Worm (Caenorhabditis elegans) whole organism, L4 larva: ENCODE measurements around the gene B0334.4.

Source experiments
- D1046.2 ChIP-seq: fragments of 200-800 bp; sonication (Bioruptor generic); IDR thresholded peaks from 2 replicates; pipeline ENCODE4 v1.3.6; 2022; ENCODE audit warnings: missing genetic modification characterization, missing compliant biosample characterization
- R02D3.7 ChIP-seq: fragments of 150-350 bp; sonication (generic microtip); optimal IDR thresholded peaks from 3 replicates; lab custom pipeline; 2014; ENCODE audit warnings: missing biosample characterization, missing genetic modification characterization
- Y105C5A.15 ChIP-seq: fragments of 200-800 bp; sonication (Bioruptor generic); IDR thresholded peaks from 2 replicates; pipeline ENCODE4 v1.3.6; 2022; ENCODE audit warnings: missing genetic modification characterization, missing compliant biosample characterization
- Y48G9A.11 ChIP-seq: fragments of 200-800 bp; sonication (Bioruptor generic); IDR thresholded peaks from 2 replicates; pipeline ENCODE4 v1.3.6; 2022; ENCODE audit warnings: missing genetic modification reagents, missing genetic modification characterization, missing compliant biosample characterization
- Y5F2A.4 ChIP-seq: fragments of 200-800 bp; sonication (Bioruptor generic); optimal IDR thresholded peaks from 2 replicates; lab custom pipeline; 2018; ENCODE audit warnings: mild to moderate bottlenecking, missing genetic modification characterization, missing compliant biosample characterization
- Y75B8A.6 ChIP-seq: fragments of 200-800 bp; sonication (Bioruptor generic); IDR thresholded peaks from 2 replicates; pipeline ENCODE4 v1.3.6; 2022; ENCODE audit warnings: missing genetic modification reagents, missing genetic modification characterization, missing compliant biosample characterization
- aly-2 ChIP-seq: sonication (generic microtip); optimal IDR thresholded peaks from 2 replicates; lab custom pipeline; 2018; ENCODE audit warnings: missing biosample characterization, missing genetic modification characterization
- arid-1 ChIP-seq: fragments of 200-800 bp; sonication (Bioruptor generic); conservative IDR thresholded peaks from 2 replicates; pipeline ENCODE4 v1.3.6; 2022; ENCODE audit warnings: missing genetic modification reagents, missing genetic modification characterization, missing compliant biosample characterization
- attf-4 ChIP-seq: sonication (generic microtip); optimal IDR thresholded peaks from 3 replicates; lab custom pipeline; 2017; ENCODE audit warnings: missing biosample characterization, missing genetic modification characterization
- ceh-32 ChIP-seq: sonication (generic microtip); optimal IDR thresholded peaks from 2 replicates; lab custom pipeline; 2016; ENCODE audit warnings: mild to moderate bottlenecking, missing genetic modification characterization, missing compliant biosample characterization; ENCODE audit not compliant: poor library complexity
- ceh-44 ChIP-seq: fragments of 200-800 bp; sonication (Bioruptor generic); IDR thresholded peaks from 2 replicates; pipeline ENCODE4 v1.3.6; 2022; ENCODE audit warnings: missing genetic modification reagents, missing genetic modification characterization, missing compliant biosample characterization
- ceh-62 ChIP-seq: sonication (generic microtip); optimal IDR thresholded peaks from 2 replicates; lab custom pipeline; 2017; ENCODE audit warnings: missing biosample characterization, missing genetic modification characterization
- ceh-82 ChIP-seq: sonication (generic microtip); optimal IDR thresholded peaks from 2 replicates; lab custom pipeline; 2017; ENCODE audit warnings: missing biosample characterization, missing genetic modification characterization
- ctbp-1 ChIP-seq: fragments of 200-800 bp; sonication (Bioruptor generic); IDR thresholded peaks from 2 replicates; pipeline ENCODE4 v1.3.6; 2022; ENCODE audit warnings: missing genetic modification reagents, missing genetic modification characterization, missing compliant biosample characterization
- daf-12 ChIP-seq: fragments of 150-350 bp; optimal IDR thresholded peaks from 2 replicates; lab custom pipeline; 2014; ENCODE audit warnings: missing biosample characterization, missing genetic modification reagents, missing genetic modification characterization
- daf-8 ChIP-seq: fragments of 200-800 bp; sonication (Bioruptor generic); IDR thresholded peaks from 2 replicates; pipeline ENCODE4 v1.3.6; 2022; ENCODE audit warnings: missing genetic modification characterization, missing compliant biosample characterization
- dmd-8 ChIP-seq: fragments of 200-800 bp; sonication (Bioruptor generic); IDR thresholded peaks from 2 replicates; pipeline ENCODE4 v1.3.6; 2022; ENCODE audit warnings: missing genetic modification characterization, missing compliant biosample characterization
- dmd-9 ChIP-seq: fragments of 200-800 bp; sonication (Bioruptor generic); IDR thresholded peaks from 2 replicates; pipeline ENCODE4 v1.3.6; 2022; ENCODE audit warnings: missing genetic modification reagents, missing genetic modification characterization, missing compliant biosample characterization
- fos-1 ChIP-seq: fragments of 150-350 bp; optimal IDR thresholded peaks from 2 replicates; lab custom pipeline; 2014; ENCODE audit warnings: missing biosample characterization, missing genetic modification characterization
- gei-8 ChIP-seq: fragments of 200-800 bp; sonication (Bioruptor generic); optimal IDR thresholded peaks from 2 replicates; lab custom pipeline; 2018; ENCODE audit warnings: mild to moderate bottlenecking, missing genetic modification characterization, missing compliant biosample characterization
- hlh-11 ChIP-seq: fragments of 200-800 bp; sonication (Bioruptor generic); optimal IDR thresholded peaks from 2 replicates; lab custom pipeline; 2018; ENCODE audit warnings: mild to moderate bottlenecking, missing genetic modification characterization, missing compliant biosample characterization
- hmg-1.1 ChIP-seq: fragments of 200-800 bp; sonication (Bioruptor generic); IDR thresholded peaks from 2 replicates; pipeline ENCODE4 v1.3.6; 2022; ENCODE audit warnings: missing genetic modification reagents, missing genetic modification characterization, missing compliant biosample characterization
- lim-7 ChIP-seq: fragments of 200-800 bp; sonication (Bioruptor generic); IDR thresholded peaks from 2 replicates; pipeline ENCODE4 v1.3.6; 2022; ENCODE audit warnings: missing genetic modification characterization, missing compliant biosample characterization
- lin-13 ChIP-seq: fragments of 150-350 bp; optimal IDR thresholded peaks from 2 replicates; lab custom pipeline; 2014; ENCODE audit warnings: missing biosample characterization, missing genetic modification reagents, missing genetic modification characterization
- lin-39 ChIP-seq: fragments of 150-350 bp; optimal IDR thresholded peaks from 2 replicates; lab custom pipeline; 2014; ENCODE audit warnings: missing biosample characterization, missing genetic modification reagents, missing genetic modification characterization
- madf-5 ChIP-seq, 2 experiments: fragments of 200-800 bp; sonication (Bioruptor generic); IDR thresholded peaks; 2 replicates each; pipeline ENCODE4 v1.3.6; 2022; ENCODE audit warnings: missing compliant biosample characterization in 2 of 2, missing genetic modification characterization in 2 of 2
- madf-9 ChIP-seq: fragments of 200-800 bp; sonication (Bioruptor generic); conservative IDR thresholded peaks from 2 replicates; pipeline ENCODE4 v1.3.6; 2022; ENCODE audit warnings: missing genetic modification reagents, missing genetic modification characterization, missing compliant biosample characterization
- mdl-1 ChIP-seq, 2 experiments: fragments of 150-350 bp in 1 of 2; sonication (generic microtip) in 1 of 2; optimal IDR thresholded peaks; 2 replicates each; lab custom pipeline; 2014 to 2017; ENCODE audit warnings: missing biosample characterization in 2 of 2, missing genetic modification characterization in 2 of 2
- mdt-29 ChIP-seq: fragments of 200-800 bp; sonication (Bioruptor generic); IDR thresholded peaks from 2 replicates; pipeline ENCODE4 v1.3.6; 2022; ENCODE audit warnings: missing genetic modification reagents, missing genetic modification characterization, missing compliant biosample characterization
- mxl-3 ChIP-seq: fragments of 200-800 bp; sonication (Bioruptor generic); optimal IDR thresholded peaks from 2 replicates; lab custom pipeline; 2018; ENCODE audit warnings: mild to moderate bottlenecking, missing genetic modification characterization, missing compliant biosample characterization
- nhr-11 ChIP-seq: fragments of 150-350 bp; optimal IDR thresholded peaks from 2 replicates; lab custom pipeline; 2014; ENCODE audit warnings: missing biosample characterization, missing genetic modification characterization
- nhr-111 ChIP-seq: fragments of 200-800 bp; sonication (Bioruptor generic); optimal IDR thresholded peaks from 2 replicates; lab custom pipeline; 2018; ENCODE audit warnings: mild to moderate bottlenecking, missing genetic modification characterization, missing compliant biosample characterization
- nhr-28 ChIP-seq: fragments of 150-350 bp; optimal IDR thresholded peaks from 2 replicates; lab custom pipeline; 2014; ENCODE audit warnings: missing biosample characterization, missing genetic modification characterization
- nhr-41 ChIP-seq: fragments of 200-800 bp; sonication (Bioruptor generic); IDR thresholded peaks from 2 replicates; pipeline ENCODE4 v1.3.6; 2022; ENCODE audit warnings: missing genetic modification reagents, missing genetic modification characterization, missing compliant biosample characterization
- nhr-6 ChIP-seq: fragments of 150-350 bp; optimal IDR thresholded peaks from 2 replicates; lab custom pipeline; 2014; ENCODE audit warnings: missing biosample characterization, missing genetic modification characterization
- nhr-76 ChIP-seq: fragments of 150-350 bp; optimal IDR thresholded peaks from 2 replicates; lab custom pipeline; 2014; ENCODE audit warnings: missing biosample characterization, missing genetic modification characterization
- pha-4 ChIP-seq, 2 experiments: fragments of 150-350 bp in 1 of 2; fragments of 200-800 bp in 1 of 2; sonication (Bioruptor generic) in 1 of 2; IDR thresholded peaks in 1 of 2; optimal IDR thresholded peaks in 1 of 2; 2 replicates each; pipeline versions ENCODE4 v1.3.6 to Lab custom; 2014 to 2022; ENCODE audit warnings: missing genetic modification characterization in 2 of 2, missing genetic modification reagents in 2 of 2, missing biosample characterization in 1 of 2, missing compliant biosample characterization in 1 of 2
- pqm-1 ChIP-seq: sonication (generic microtip); optimal IDR thresholded peaks from 2 replicates; lab custom pipeline; 2017; ENCODE audit warnings: missing biosample characterization, missing genetic modification characterization
- rbr-2 ChIP-seq: sonication (generic microtip); optimal IDR thresholded peaks from 2 replicates; lab custom pipeline; 2016; ENCODE audit warnings: missing genotype, missing genetic modification characterization, missing compliant biosample characterization
- set-16 ChIP-seq: fragments of 200-800 bp; sonication (Bioruptor generic); IDR thresholded peaks from 2 replicates; pipeline ENCODE4 v1.3.6; 2022; ENCODE audit warnings: missing genetic modification reagents, missing genetic modification characterization, missing compliant biosample characterization
- snpc-4 ChIP-seq: fragments of 150-350 bp; optimal IDR thresholded peaks from 2 replicates; lab custom pipeline; 2014; ENCODE audit warnings: missing biosample characterization, missing genetic modification characterization
- spr-1 ChIP-seq: sonication (generic microtip); optimal IDR thresholded peaks from 2 replicates; lab custom pipeline; 2016; ENCODE audit warnings: mild to moderate bottlenecking, missing genetic modification characterization, missing compliant biosample characterization
- spr-3 ChIP-seq: fragments of 200-800 bp; sonication (Bioruptor generic); optimal IDR thresholded peaks from 2 replicates; lab custom pipeline; 2018; ENCODE audit warnings: mild to moderate bottlenecking, missing genetic modification characterization, missing compliant biosample characterization
- unc-130 ChIP-seq: sonication (generic microtip); optimal IDR thresholded peaks from 2 replicates; lab custom pipeline; 2016; ENCODE audit warnings: missing genetic modification reagents, missing genetic modification characterization, missing compliant biosample characterization
- unc-39 ChIP-seq: sonication (generic microtip); optimal IDR thresholded peaks from 2 replicates; lab custom pipeline; 2017; ENCODE audit warnings: missing biosample characterization, missing genetic modification characterization
- unc-62 ChIP-seq, 3 experiments: fragments of 150-350 bp in 1 of 3; sonication (generic microtip); optimal IDR thresholded peaks in 2 of 3; peaks in 1 of 3; 1 replicate in 1 of 3; 2 replicates in 2 of 3; lab custom pipeline; 2014 to 2017; ENCODE audit warnings: missing biosample characterization in 3 of 3, missing genetic modification characterization in 3 of 3, missing genetic modification reagents in 3 of 3, missing genotype in 1 of 3
- zag-1 ChIP-seq: fragments of 150-350 bp; optimal IDR thresholded peaks from 2 replicates; lab custom pipeline; 2014; ENCODE audit warnings: missing biosample characterization, missing genetic modification characterization
- zfp-2 ChIP-seq: sonication (generic microtip); optimal IDR thresholded peaks from 2 replicates; lab custom pipeline; 2016; ENCODE audit warnings: mild to moderate bottlenecking, missing genetic modification characterization, missing compliant biosample characterization
- zip-11 ChIP-seq: fragments of 200-800 bp; sonication (Bioruptor generic); IDR thresholded peaks from 2 replicates; pipeline ENCODE4 v1.3.6; 2022; ENCODE audit warnings: missing genetic modification characterization, missing compliant biosample characterization
- zip-2 ChIP-seq: fragments of 150-350 bp; optimal IDR thresholded peaks from 2 replicates; lab custom pipeline; 2014; ENCODE audit warnings: missing biosample characterization, missing genetic modification characterization
- ztf-11 ChIP-seq: fragments of 150-350 bp; optimal IDR thresholded peaks from 2 replicates; lab custom pipeline; 2014; ENCODE audit warnings: missing biosample characterization, missing genetic modification characterization
- ztf-7 ChIP-seq: fragments of 150-350 bp; optimal IDR thresholded peaks from 2 replicates; lab custom pipeline; 2014; ENCODE audit warnings: missing biosample characterization, missing genetic modification characterization

Gene B0334.4

ce11 chrII:11453025-11453424 lies 42.5 kb upstream of the B0334.4 start, which contains the start of gene rsp-1 (continued):
- no peak for TF ChIP-seq attf-4 (tag; lab: Kevin White, UChicago)
- TF ChIP-seq lin-13 (GFP tag; lab: Kevin White, UChicago): peak; percentile 93
- no peak for TF ChIP-seq lin-39
- no peak for TF ChIP-seq nhr-76
- peak; percentile 61; the same call in 1 of the 2 replicates for TF ChIP-seq ctbp-1 (GFP tag; lab: Robert Waterston, UW)
- TF ChIP-seq nhr-6 (tag; lab: Kevin White, UChicago): peak; percentile 93
- peak; percentile 75; the same call in 1 of the 2 replicates for TF ChIP-seq madf-9
- TF ChIP-seq arid-1 (GFP tag; lab: Robert Waterston, UW): peak; percentile 88
- TF ChIP-seq fos-1 (tag; lab: Kevin White, UChicago): no peak
- TF ChIP-seq dmd-9: peak; percentile 83
- no peak for TF ChIP-seq aly-2 (tag; lab: Kevin White, UChicago)
- TF ChIP-seq unc-62 (GFP tag; optimal IDR thresholded peaks at IDR 0.05 in 1 of 2; lab: Kevin White, UChicago): peak in 1 of 2 experiments; percentile 99
- TF ChIP-seq unc-62 (tag; optimal IDR thresholded peaks at IDR 0.05; lab: Kevin White, UChicago): no peak
- no peak for TF ChIP-seq ceh-82 (tag; lab: Kevin White, UChicago)
- TF ChIP-seq ztf-7 (tag; lab: Kevin White, UChicago): peak; percentile 23
- peak; percentile 77 for TF ChIP-seq nhr-11 (tag; lab: Kevin White, UChicago)
- TF ChIP-seq spr-1: peak; percentile 80
- no peak for TF ChIP-seq daf-12 (tag; lab: Kevin White, UChicago)
- peak; percentile 55 for TF ChIP-seq zip-2 (tag; lab: Kevin White, UChicago)
- no peak for TF ChIP-seq zag-1 (tag; lab: Kevin White, UChicago)
- no peak for TF ChIP-seq ceh-32 (tag; lab: Kevin White, UChicago)
- no peak for TF ChIP-seq unc-39 (tag; lab: Kevin White, UChicago)
- TF ChIP-seq R02D3.7 (tag; lab: Kevin White, UChicago): no peak
- no peak for TF ChIP-seq madf-5 (GFP tag; IDR thresholded peaks at IDR 0.05; lab: Robert Waterston, UW)
- TF ChIP-seq dmd-8 (GFP tag; lab: Robert Waterston, UW): no peak
- TF ChIP-seq Y5F2A.4 (GFP tag; lab: Kevin White, UChicago): no peak
- TF ChIP-seq snpc-4: no peak
- TF ChIP-seq Y75B8A.6 (GFP tag; lab: Robert Waterston, UW): no peak
- peak; percentile 54 for TF ChIP-seq zfp-2 (tag; lab: Kevin White, UChicago)
- TF ChIP-seq set-16 (GFP tag; lab: Robert Waterston, UW): 0 out of 2 replicates have a peak, but pooled peaks have one; percentile 7
- TF ChIP-seq unc-130 (GFP tag; lab: Kevin White, UChicago): peak; percentile 44
- TF ChIP-seq gei-8: no peak
- TF ChIP-seq ceh-62 (tag; lab: Kevin White, UChicago): no peak
- peak in 1 of 2 experiments; percentile 76 for TF ChIP-seq mdl-1 (tag; optimal IDR thresholded peaks at IDR 0.05; lab: Kevin White, UChicago)
- TF ChIP-seq nhr-111: no peak
- no peak for TF ChIP-seq Y48G9A.11
- peak; percentile 62; the same call in 1 of the 2 replicates for TF ChIP-seq ceh-44 (GFP tag; lab: Robert Waterston, UW)
- TF ChIP-seq daf-8: no peak
- TF ChIP-seq mxl-3 (GFP tag; lab: Kevin White, UChicago): peak; percentile 78
- peak; percentile 91 for TF ChIP-seq hlh-11 (tag; lab: Kevin White, UChicago)
- TF ChIP-seq rbr-2 (tag; lab: Kevin White, UChicago): peak; percentile 94
- peak; percentile 79 for TF ChIP-seq nhr-28 (tag; lab: Kevin White, UChicago)
- TF ChIP-seq nhr-41 (GFP tag; lab: Robert Waterston, UW): no peak
- TF ChIP-seq spr-3 (GFP tag; lab: Kevin White, UChicago): peak; percentile 49
- no peak for TF ChIP-seq D1046.2
- TF ChIP-seq lim-7 (GFP tag; lab: Robert Waterston, UW): no peak
- TF ChIP-seq pqm-1 (tag; lab: Kevin White, UChicago): peak; percentile 41
- TF ChIP-seq hmg-1.1 (GFP tag; lab: Robert Waterston, UW): peak; percentile 90
- no peak for TF ChIP-seq Y105C5A.15 (GFP tag; lab: Robert Waterston, UW)
- TF ChIP-seq mdt-29 (GFP tag; lab: Robert Waterston, UW): 0 out of 2 replicates have a peak, but pooled peaks have one; percentile 11
- no peak for TF ChIP-seq zip-11 (GFP tag; lab: Robert Waterston, UW)
- TF ChIP-seq pha-4 (GFP tag; IDR thresholded peaks at IDR 0.05; lab: Robert Waterston, UW): peak; percentile 46; the same call in 1 of the 2 replicates
- TF ChIP-seq pha-4 (tag; optimal IDR thresholded peaks at IDR 0.05; lab: Kevin White, UChicago): peak; percentile 33
- TF ChIP-seq ztf-11 (tag; lab: Kevin White, UChicago): no peak
